Worm (Caenorhabditis elegans) whole organism, L4 larva: ENCODE measurements around the gene sms-2.
"Not testable (repeated sequence)": the region's sequence is repeated elsewhere in the genome, so short reads cannot be mapped to it uniquely, and the experiment has no call there.

ENCODE experiments used
- F49E8.2 ChIP-seq: sonication (generic microtip); optimal IDR thresholded peaks from 2 replicates; lab custom pipeline; 2016; ENCODE audit warnings: missing compliant biosample characterization, mild to moderate bottlenecking, missing genetic modification characterization, borderline replicate concordance
- ama-1 ChIP-seq: fragments of 150-350 bp; optimal IDR thresholded peaks from 2 replicates; lab custom pipeline; 2014; ENCODE audit warnings: inconsistent platforms, mixed read lengths
- attf-4 ChIP-seq: sonication (generic microtip); optimal IDR thresholded peaks from 3 replicates; lab custom pipeline; 2017; ENCODE audit warnings: missing biosample characterization, missing genetic modification characterization
- daf-12 ChIP-seq: fragments of 150-350 bp; optimal IDR thresholded peaks from 2 replicates; lab custom pipeline; 2014; ENCODE audit warnings: missing biosample characterization, missing genetic modification reagents, missing genetic modification characterization
- egl-27 ChIP-seq: sonication (generic microtip); optimal IDR thresholded peaks from 3 replicates; lab custom pipeline; 2017; ENCODE audit warnings: missing biosample characterization, missing genetic modification reagents, missing genetic modification characterization
- mxl-3 ChIP-seq: fragments of 200-800 bp; sonication (Bioruptor generic); optimal IDR thresholded peaks from 2 replicates; lab custom pipeline; 2018; ENCODE audit warnings: mild to moderate bottlenecking, missing genetic modification characterization, missing compliant biosample characterization
- nhr-6 ChIP-seq: fragments of 150-350 bp; optimal IDR thresholded peaks from 2 replicates; lab custom pipeline; 2014; ENCODE audit warnings: missing biosample characterization, missing genetic modification characterization
- snpc-4 ChIP-seq: fragments of 150-350 bp; optimal IDR thresholded peaks from 2 replicates; lab custom pipeline; 2014; ENCODE audit warnings: missing biosample characterization, missing genetic modification characterization
- tag-97 ChIP-seq: fragments of 200-800 bp; sonication (Bioruptor generic); IDR thresholded peaks from 2 replicates; pipeline ENCODE4 v1.3.6; 2022; ENCODE audit warnings: missing genetic modification characterization, missing compliant biosample characterization
- unc-62 ChIP-seq, 3 experiments: fragments of 150-350 bp in 1 of 3; sonication (generic microtip); optimal IDR thresholded peaks in 2 of 3; peaks in 1 of 3; 1 replicate in 1 of 3; 2 replicates in 2 of 3; lab custom pipeline; 2014 to 2017; ENCODE audit warnings: missing biosample characterization in 3 of 3, missing genetic modification characterization in 3 of 3, missing genetic modification reagents in 3 of 3, missing genotype in 1 of 3

DNA sequence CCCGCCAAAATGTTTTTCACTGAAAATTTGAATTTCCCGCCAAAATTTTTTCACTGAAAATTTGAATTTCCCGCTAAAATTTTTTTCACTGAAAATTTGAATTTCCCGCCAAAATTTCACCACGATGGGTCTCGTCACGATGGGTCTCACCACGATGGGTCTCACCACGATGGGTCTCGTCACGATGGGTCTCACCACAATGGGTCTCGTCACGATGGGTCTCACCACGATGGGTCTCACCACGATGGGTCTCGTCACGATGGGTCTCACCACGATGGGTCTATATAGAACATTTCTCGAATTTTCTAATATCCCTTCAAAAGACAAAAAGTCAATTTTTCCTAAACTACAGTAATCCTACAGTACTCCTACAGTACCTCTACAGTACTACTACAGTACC, 5.0 kb downstream of the sms-2 start:
- TF ChIP-seq F49E8.2 (tag; lab: Kevin White, UChicago); ama-1 (lab: Kevin White, UChicago); unc-62 (GFP tag; optimal IDR thresholded peaks at IDR 0.05 in 1 of 2; lab: Kevin White, UChicago); unc-62 (tag; optimal IDR thresholded peaks at IDR 0.05; lab: Kevin White, UChicago); tag-97 (GFP tag; lab: Robert Waterston, UW); egl-27 (tag; lab: Kevin White, UChicago); attf-4; snpc-4 (tag; lab: Kevin White, UChicago); daf-12 (tag; lab: Kevin White, UChicago); mxl-3 (GFP tag; lab: Kevin White, UChicago); nhr-6: not testable (repeated sequence)
